Fruit fly (Drosophila melanogaster) whole organism, embryonic: ENCODE measurements around the gene CG18265.
A peak's percentile ranks its signal among the peaks of the same experiment; 100 is the strongest.

ENCODE experiments used
- Asciz ChIP-seq: fragments of 200-800 bp; sonication (Bioruptor generic); optimal IDR thresholded peaks from 2 replicates; lab custom pipeline; 2017; ENCODE audit warnings: missing biosample characterization, mild to moderate bottlenecking, missing genetic modification characterization, missing genetic modification reagents
- Bteb2 ChIP-seq: fragments of 200-800 bp; sonication (Bioruptor generic); optimal IDR thresholded peaks from 2 replicates; lab custom pipeline; 2016; ENCODE audit warnings: missing biosample characterization, missing genetic modification characterization
- CG10267 ChIP-seq: fragments of 200-800 bp; sonication (Bioruptor generic); optimal IDR thresholded peaks from 2 replicates; lab custom pipeline; 2018; ENCODE audit warnings: missing biosample characterization, mild to moderate bottlenecking, missing genetic modification characterization, moderate library complexity
- CG10431 ChIP-seq: fragments of 200-800 bp; sonication (Bioruptor generic); optimal IDR thresholded peaks from 3 replicates; lab custom pipeline; 2018; ENCODE audit warnings: missing biosample characterization, mild to moderate bottlenecking, missing genetic modification characterization
- CG10979 ChIP-seq: fragments of 200-800 bp; sonication (Bioruptor generic); optimal IDR thresholded peaks from 2 replicates; lab custom pipeline; 2018; ENCODE audit warnings: missing biosample characterization, mild to moderate bottlenecking, missing genetic modification characterization, moderate library complexity
- CG11695 ChIP-seq: fragments of 200-800 bp; sonication (Bioruptor generic); IDR thresholded peaks from 3 replicates; pipeline ENCODE4 v1.3.6; 2022; ENCODE audit warnings: missing biosample characterization, missing genetic modification characterization
- CG1233 ChIP-seq: fragments of 200-800 bp; sonication (Bioruptor generic); optimal IDR thresholded peaks from 4 replicates; lab custom pipeline; 2018; ENCODE audit warnings: missing biosample characterization, mild to moderate bottlenecking, missing genetic modification characterization
- CG12659 ChIP-seq: fragments of 200-800 bp; sonication (Bioruptor generic); optimal IDR thresholded peaks from 3 replicates; lab custom pipeline; 2017; ENCODE audit warnings: mild to moderate bottlenecking, missing biosample characterization, missing genetic modification reagents, missing genetic modification characterization
- CG15073 ChIP-seq: fragments of 200-800 bp; sonication (Bioruptor generic); optimal IDR thresholded peaks from 2 replicates; lab custom pipeline; 2016; ENCODE audit warnings: missing biosample characterization, missing genetic modification characterization
- CG17328 ChIP-seq: fragments of 200-800 bp; sonication (Bioruptor generic); IDR thresholded peaks from 2 replicates; pipeline ENCODE4 v1.3.6; 2022; ENCODE audit warnings: missing biosample characterization, missing genetic modification characterization
- CG17361 ChIP-seq: fragments of 200-800 bp; sonication (Bioruptor generic); IDR thresholded peaks from 3 replicates; pipeline ENCODE4 v1.3.6; 2022; ENCODE audit warnings: missing biosample characterization, missing genetic modification characterization
- CG18011 ChIP-seq: fragments of 200-800 bp; sonication (Bioruptor generic); optimal IDR thresholded peaks from 2 replicates; lab custom pipeline; 2017; ENCODE audit warnings: missing biosample characterization, missing genetic modification characterization, mild to moderate bottlenecking, moderate library complexity, missing genotype
- CG4820 ChIP-seq: fragments of 200-800 bp; sonication (Bioruptor generic); optimal IDR thresholded peaks from 3 replicates; lab custom pipeline; 2016; ENCODE audit warnings: missing biosample characterization, missing genetic modification characterization
- CG5953 ChIP-seq: fragments of 200-800 bp; sonication (Bioruptor generic); IDR thresholded peaks from 2 replicates; pipeline ENCODE4 v1.3.6; 2022; ENCODE audit warnings: missing biosample characterization, missing genetic modification characterization
- CG7839 ChIP-seq: fragments of 200-800 bp; sonication (Bioruptor generic); optimal IDR thresholded peaks from 3 replicates; lab custom pipeline; 2018; ENCODE audit warnings: missing biosample characterization, mild to moderate bottlenecking, missing genetic modification characterization, moderate library complexity
- CG9437 ChIP-seq: fragments of 200-800 bp; sonication (Bioruptor generic); optimal IDR thresholded peaks from 2 replicates; lab custom pipeline; 2018; ENCODE audit warnings: missing biosample characterization, mild to moderate bottlenecking, missing genetic modification characterization
- D ChIP-seq, 2 experiments: fragments of 200-800 bp in 1 of 2; fragments of >200 bp in 1 of 2; sonication (Bioruptor generic) in 1 of 2; optimal IDR thresholded peaks; 2 replicates in 1 of 2; 3 replicates in 1 of 2; lab custom pipeline; 2017; ENCODE audit warnings: mild to moderate bottlenecking in 1 of 2, missing biosample characterization in 1 of 2, missing genetic modification characterization in 1 of 2, missing genetic modification reagents in 1 of 2
- D19A ChIP-seq: fragments of 200-800 bp; optimal IDR thresholded peaks from 3 replicates; lab custom pipeline; 2019; ENCODE audit warnings: missing biosample characterization, mild to moderate bottlenecking, missing genetic modification characterization, moderate library complexity
- Eip74EF ChIP-seq, 2 experiments: fragments of 200-800 bp in 1 of 2; fragments of >200 bp in 1 of 2; sonication (Bioruptor generic) in 1 of 2; optimal IDR thresholded peaks; 2 replicates each; lab custom pipeline; 2017 to 2019; ENCODE audit warnings: missing biosample characterization in 2 of 2, missing genetic modification characterization in 2 of 2, mild to moderate bottlenecking in 1 of 2, moderate library complexity in 1 of 2
- Ets65A ChIP-seq: fragments of 200-800 bp; sonication (Bioruptor generic); peaks from one replicate; lab custom pipeline; 2016; ENCODE audit warnings: missing biosample characterization, missing genetic modification characterization
- Ets97D ChIP-seq: fragments of 200-800 bp; sonication (Bioruptor generic); optimal IDR thresholded peaks from 3 replicates; lab custom pipeline; 2016; ENCODE audit warnings: missing biosample characterization, missing genetic modification characterization
- Fer1 ChIP-seq: fragments of 200-800 bp; sonication (Bioruptor generic); optimal IDR thresholded peaks from 2 replicates; lab custom pipeline; 2017; ENCODE audit warnings: missing biosample characterization, mild to moderate bottlenecking, missing genetic modification characterization
- Med ChIP-seq: fragments of 200-800 bp; sonication (Bioruptor generic); peaks from one replicate; lab custom pipeline; 2016; ENCODE audit warnings: missing biosample characterization, missing genetic modification characterization, mild to moderate bottlenecking, inconsistent platforms, moderate library complexity
- Oli ChIP-seq: fragments of 200-800 bp; sonication (Bioruptor generic); optimal IDR thresholded peaks from 2 replicates; lab custom pipeline; 2018; ENCODE audit warnings: missing biosample characterization, mild to moderate bottlenecking, missing genetic modification characterization, moderate library complexity
- PHDP ChIP-seq: fragments of 200-800 bp; sonication (Bioruptor generic); optimal IDR thresholded peaks from 3 replicates; lab custom pipeline; 2018; ENCODE audit warnings: missing biosample characterization, mild to moderate bottlenecking, missing genetic modification characterization, moderate library complexity
- Sox100B ChIP-seq: fragments of 200-800 bp; sonication (Bioruptor generic); optimal IDR thresholded peaks from 3 replicates; lab custom pipeline; 2018; ENCODE audit warnings: missing biosample characterization, mild to moderate bottlenecking, missing genetic modification characterization
- Xrp1 ChIP-seq: fragments of 200-800 bp; sonication (Bioruptor generic); IDR thresholded peaks from 2 replicates; pipeline ENCODE4 v1.3.6; 2022; ENCODE audit warnings: missing biosample characterization, missing genetic modification characterization
- YL-1 ChIP-seq: fragments of 200-800 bp; sonication (Bioruptor generic); optimal IDR thresholded peaks from 3 replicates; lab custom pipeline; 2017; ENCODE audit warnings: missing biosample characterization, mild to moderate bottlenecking, missing genetic modification characterization
- ab ChIP-seq: fragments of 200-800 bp; sonication (Bioruptor generic); optimal IDR thresholded peaks from 2 replicates; lab custom pipeline; 2016; ENCODE audit warnings: missing biosample characterization, missing genetic modification characterization
- ci ChIP-seq: fragments of 200-800 bp; sonication (Bioruptor generic); IDR thresholded peaks from 3 replicates; pipeline ENCODE4 v1.3.6; 2022; ENCODE audit warnings: missing biosample characterization, missing genetic modification characterization
- dmrt11E ChIP-seq: fragments of 200-800 bp; sonication (Bioruptor generic); optimal IDR thresholded peaks from 3 replicates; lab custom pipeline; 2018; ENCODE audit warnings: missing biosample characterization, mild to moderate bottlenecking, missing genetic modification characterization, moderate library complexity
- dmrt99B ChIP-seq: fragments of 200-800 bp; sonication (Bioruptor generic); optimal IDR thresholded peaks from 2 replicates; lab custom pipeline; 2018; ENCODE audit warnings: missing biosample characterization, mild to moderate bottlenecking, missing genetic modification characterization, moderate library complexity
- fd96Cb ChIP-seq: fragments of 200-800 bp; sonication (Bioruptor generic); optimal IDR thresholded peaks from 2 replicates; lab custom pipeline; 2018; ENCODE audit warnings: missing biosample characterization, mild to moderate bottlenecking, missing genetic modification characterization, moderate library complexity
- grau ChIP-seq: fragments of 200-800 bp; optimal IDR thresholded peaks from 3 replicates; lab custom pipeline; 2019; ENCODE audit warnings: missing biosample characterization, mild to moderate bottlenecking, missing genetic modification characterization, moderate library complexity
- hkb ChIP-seq, 2 experiments: fragments of 200-800 bp in 1 of 2; fragments of >200 bp in 1 of 2; sonication (Bioruptor generic) in 1 of 2; IDR thresholded peaks in 1 of 2; optimal IDR thresholded peaks in 1 of 2; 2 replicates each; pipeline versions ENCODE4 v1.3.6 to Lab custom; 2017 to 2022; ENCODE audit warnings: missing biosample characterization in 1 of 2, missing genetic modification characterization in 1 of 2
- lab ChIP-seq: fragments of 200-800 bp; sonication (Bioruptor generic); optimal IDR thresholded peaks from 3 replicates; lab custom pipeline; 2017; ENCODE audit warnings: missing biosample characterization, missing genetic modification characterization, mild to moderate bottlenecking, moderate library complexity, missing genetic modification reagents
- maf-S ChIP-seq: fragments of 200-800 bp; sonication (Bioruptor generic); optimal IDR thresholded peaks from 2 replicates; lab custom pipeline; 2016; ENCODE audit warnings: missing biosample characterization, missing genetic modification characterization
- oc ChIP-seq: fragments of 200-800 bp; sonication (Bioruptor generic); optimal IDR thresholded peaks from 2 replicates; lab custom pipeline; 2018; ENCODE audit warnings: missing biosample characterization, mild to moderate bottlenecking, missing genetic modification characterization, moderate library complexity
- pan ChIP-seq, 4 experiments: fragments of >200 bp in 3 of 4; fragments of 200-800 bp in 1 of 4; sonication (Bioruptor generic) in 1 of 4; optimal IDR thresholded peaks in 3 of 4; IDR thresholded peaks in 1 of 4; 2 replicates each; pipeline versions ENCODE4 v1.3.6 to Lab custom; 2017 to 2022; ENCODE audit warnings: missing biosample characterization in 2 of 4, missing genetic modification characterization in 2 of 4, mixed read lengths in 1 of 4
- prd ChIP-seq, 3 experiments: fragments of >200 bp in 2 of 3; fragments of 200-800 bp in 1 of 3; sonication (Bioruptor generic) in 1 of 3; optimal IDR thresholded peaks in 2 of 3; IDR thresholded peaks in 1 of 3; 2 replicates in 2 of 3; 3 replicates in 1 of 3; pipeline versions ENCODE4 v1.3.6 to Lab custom; 2017 to 2022; ENCODE audit warnings: missing biosample characterization in 1 of 3, missing genetic modification characterization in 1 of 3
- row ChIP-seq: fragments of 200-800 bp; sonication (Bioruptor generic); IDR thresholded peaks from 3 replicates; pipeline ENCODE4 v1.3.6; 2022; ENCODE audit warnings: missing biosample characterization, missing genetic modification characterization
- tap ChIP-seq: fragments of 200-800 bp; optimal IDR thresholded peaks from 3 replicates; lab custom pipeline; 2019; ENCODE audit warnings: missing biosample characterization, mild to moderate bottlenecking, missing genetic modification characterization, moderate library complexity
- zfh1 ChIP-seq: fragments of 200-800 bp; sonication (Bioruptor generic); IDR thresholded peaks from 3 replicates; pipeline ENCODE4 v1.3.6; 2022; ENCODE audit warnings: missing biosample characterization, missing genetic modification characterization

Gene CG18265

dm6 chr3L:17457695-17458242 is 18.6 kb downstream of the CG18265 start (continued):
- TF ChIP-seq CG10267 (tag; lab: Kevin White, UChicago) (peak; percentile 25), D (optimal IDR thresholded peaks at IDR 0.05; lab: Kevin White, UChicago) (no peak), D (GFP tag; optimal IDR thresholded peaks at IDR 0.05; lab: Kevin White, UChicago) (peak; percentile 8), CG10431 (GFP tag; lab: Kevin White, UChicago) (peak; percentile 67), tap (tag; lab: Kevin White, UChicago) (peak; percentile 13), Ets97D (GFP tag; lab: Kevin White, UChicago) (no peak), CG1233 (GFP tag; lab: Kevin White, UChicago) (peak; percentile 17), fd96Cb (tag; lab: Kevin White, UChicago) (peak; percentile 14), prd (optimal IDR thresholded peaks at IDR 0.05; lab: Kevin White, UChicago) (no peak), prd (GFP tag; IDR thresholded peaks at IDR 0.05; lab: Robert Waterston, UW) (peak; percentile 29; the same call in 1 of the 3 replicates), Bteb2 (GFP tag; lab: Kevin White, UChicago) (no peak), CG7839 (tag; lab: Kevin White, UChicago) (peak; percentile 24), CG12659 (GFP tag; lab: Kevin White, UChicago) (peak; percentile 6), CG11695 (GFP tag; lab: Robert Waterston, UW) (no peak), Asciz (GFP tag; lab: Kevin White, UChicago) (peak; percentile 12), zfh1 (GFP tag; lab: Robert Waterston, UW) (peak; percentile 32; the same call in 1 of the 3 replicates), ab (GFP tag; lab: Kevin White, UChicago) (no peak), CG10979 (tag; lab: Kevin White, UChicago) (peak; percentile 46), Fer1 (peak; percentile 26), CG9437 (GFP tag; lab: Kevin White, UChicago) (peak; percentile 1), Med (GFP tag; lab: Kevin White, UChicago) (peak; percentile 30), CG4820 (GFP tag; lab: Kevin White, UChicago) (no peak), D19A (tag; lab: Kevin White, UChicago) (peak; percentile 52), CG17328 (peak; percentile 52), maf-S (GFP tag; lab: Kevin White, UChicago) (no peak), grau (tag; lab: Kevin White, UChicago) (peak; percentile 73), PHDP (tag; lab: Kevin White, UChicago) (peak; percentile 26), CG5953 (GFP tag; lab: Robert Waterston, UW) (0 out of 2 replicates have a peak, but pooled peaks have one; percentile 24), hkb (optimal IDR thresholded peaks at IDR 0.05; lab: Kevin White, UChicago) (no peak), hkb (GFP tag; IDR thresholded peaks at IDR 0.05; lab: Robert Waterston, UW) (peak; percentile 43; the same call in 1 of the 2 replicates), Ets65A (GFP tag; lab: Kevin White, UChicago) (peak; percentile 25), dmrt11E (tag; lab: Kevin White, UChicago) (peak; percentile 47), Sox100B (GFP tag; lab: Kevin White, UChicago) (peak; percentile 26), CG17361 (GFP tag; lab: Robert Waterston, UW) (peak; percentile 34; the same call in 1 of the 3 replicates), ci (GFP tag; lab: Robert Waterston, UW) (0 out of 3 replicates have a peak, but pooled peaks have one; percentile 36), Eip74EF (GFP tag; optimal IDR thresholded peaks at IDR 0.05; lab: Kevin White, UChicago) (no peak), row (GFP tag; lab: Robert Waterston, UW) (peak; percentile 61), Oli (peak; percentile 25), CG18011 (GFP tag; lab: Kevin White, UChicago) (no peak), pan (optimal IDR thresholded peaks at IDR 0.05; lab: Kevin White, UChicago) (no peak), pan (GFP tag; optimal IDR thresholded peaks at IDR 0.05 in 1 of 2, IDR thresholded peaks at IDR 0.05 in 1 of 2) (peak in 1 of 2 experiments; percentile 26), dmrt99B (tag; lab: Kevin White, UChicago) (peak; percentile 38), YL-1 (no peak), lab (GFP tag; lab: Kevin White, UChicago) (peak; percentile 47), CG15073 (GFP tag; lab: Kevin White, UChicago) (no peak), oc (tag; lab: Kevin White, UChicago) (no peak), Xrp1 (GFP tag; lab: Robert Waterston, UW) (peak; percentile 62; the same call in 1 of the 2 replicates)
